Worm (Caenorhabditis elegans): Measurements from ENCODE around the gene srd-18.

ce11 chrV:13375861-13376260 lies 50.8 kb downstream of the srd-18 start:
- TF ChIP-seq med-1 (GFP tag; optimal IDR thresholded peaks at IDR 0.05; ENCODE audit: insufficient read depth) (no peak), cog-1 (tag; optimal IDR thresholded peaks at IDR 0.05) (no peak), T22C8.4 (GFP tag; IDR thresholded peaks at IDR 0.05) (no peak), ref-1 (GFP tag; conservative IDR thresholded peaks at IDR 0.05) (no peak), ztf-23 (GFP tag; IDR thresholded peaks at IDR 0.05) (no peak), klf-2 (GFP tag; conservative IDR thresholded peaks at IDR 0.05) (no peak), ztf-29 (GFP tag; IDR thresholded peaks at IDR 0.05) (no peak)
